Worm (Caenorhabditis elegans) whole organism, L2 larva: ENCODE measurements around the gene nrfl-1.

Experiments
- F13H6.1 ChIP-seq: sonication (generic microtip); optimal IDR thresholded peaks from 2 replicates; lab custom pipeline; 2016; ENCODE audit warnings: missing genetic modification characterization, missing compliant biosample characterization
- ama-1 ChIP-seq: fragments of 150-350 bp; optimal IDR thresholded peaks from 2 replicates; lab custom pipeline; 2018; ENCODE audit warnings: inconsistent platforms
- ceh-16 ChIP-seq: fragments of 150-350 bp; optimal IDR thresholded peaks from 2 replicates; lab custom pipeline; 2014; ENCODE audit warnings: missing biosample characterization, missing genetic modification characterization
- lsy-2 ChIP-seq, 2 experiments: fragments of 150-350 bp in 1 of 2; sonication (generic microtip) in 1 of 2; optimal IDR thresholded peaks; 2 replicates each; lab custom pipeline; 2014 to 2017; ENCODE audit warnings: missing biosample characterization in 2 of 2, missing genetic modification characterization in 2 of 2
- nhr-12 ChIP-seq: fragments of 150-350 bp; optimal IDR thresholded peaks from 2 replicates; lab custom pipeline; 2014; ENCODE audit warnings: missing biosample characterization, missing genetic modification characterization
- nhr-21 ChIP-seq: fragments of 150-350 bp; optimal IDR thresholded peaks from 2 replicates; lab custom pipeline; 2014; ENCODE audit warnings: missing biosample characterization, missing genetic modification characterization
- unc-62 ChIP-seq: fragments of 150-350 bp; optimal IDR thresholded peaks from 2 replicates; lab custom pipeline; 2014; ENCODE audit warnings: missing biosample characterization, missing genetic modification reagents, missing genetic modification characterization

DNA sequence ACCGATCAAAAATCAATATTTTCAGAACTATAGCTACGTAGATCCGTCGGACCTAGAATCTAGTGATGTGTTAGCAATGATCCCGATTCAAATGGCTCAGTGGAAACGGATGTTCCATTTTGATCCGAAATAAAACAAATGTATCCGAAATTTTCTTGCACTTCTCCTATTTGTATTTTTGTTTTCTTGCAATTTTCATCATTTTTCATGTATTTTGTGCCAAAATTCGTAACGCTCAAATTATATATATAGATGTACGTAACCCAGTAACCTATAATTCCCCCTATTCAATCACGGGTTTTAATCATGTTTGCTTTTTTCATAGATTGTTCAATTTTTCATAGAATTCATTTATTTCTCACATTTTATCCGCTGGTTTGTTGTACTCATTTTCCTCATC, 19.9 kb upstream of the nrfl-1 start, which contains the start of gene gldi-10:
- TF ChIP-seq ceh-16 (tag; lab: Kevin White, UChicago): no peak
- TF ChIP-seq unc-62 (GFP tag; lab: Kevin White, UChicago): no peak
- no peak for TF ChIP-seq F13H6.1 (tag; lab: Kevin White, UChicago)
- TF ChIP-seq lsy-2 (tag; optimal IDR thresholded peaks at IDR 0.05; lab: Kevin White, UChicago): no peak
- no peak for TF ChIP-seq nhr-12 (tag; lab: Kevin White, UChicago)
- no peak for TF ChIP-seq nhr-21 (tag; lab: Kevin White, UChicago)
- no peak for TF ChIP-seq ama-1 (lab: Kevin White, UChicago)
